Worm (Caenorhabditis elegans) whole organism, L3 larva: ENCODE measurements around the gene F49E12.10.

ENCODE experiments used
- ZK546.5 ChIP-seq: sonication (generic microtip); optimal IDR thresholded peaks from 2 replicates; lab custom pipeline; 2017; ENCODE audit warnings: missing biosample characterization, missing genetic modification characterization
- ama-1 ChIP-seq: fragments of 150-350 bp; optimal IDR thresholded peaks from 2 replicates; lab custom pipeline; 2018
- ceh-16 ChIP-seq: sonication (generic microtip); optimal IDR thresholded peaks from 2 replicates; lab custom pipeline; 2017; ENCODE audit warnings: missing biosample characterization, missing genetic modification characterization
- ceh-28 ChIP-seq: fragments of 150-350 bp; optimal IDR thresholded peaks from 2 replicates; lab custom pipeline; 2014; ENCODE audit warnings: missing biosample characterization, missing genetic modification reagents, missing genetic modification characterization
- ceh-82 ChIP-seq: fragments of 150-350 bp; optimal IDR thresholded peaks from 2 replicates; lab custom pipeline; 2014; ENCODE audit warnings: missing biosample characterization, missing genetic modification characterization
- ceh-9 ChIP-seq: sonication (generic microtip); optimal IDR thresholded peaks from 2 replicates; lab custom pipeline; 2018; ENCODE audit warnings: missing biosample characterization, missing genetic modification characterization
- daf-12 ChIP-seq: fragments of 150-350 bp; optimal IDR thresholded peaks from 2 replicates; lab custom pipeline; 2014; ENCODE audit warnings: missing biosample characterization, missing genetic modification reagents, missing genetic modification characterization
- elt-2 ChIP-seq: sonication (generic microtip); optimal IDR thresholded peaks from 2 replicates; lab custom pipeline; 2016; ENCODE audit warnings: missing genetic modification reagents, mild to moderate bottlenecking, missing genetic modification characterization, missing compliant biosample characterization
- elt-3 ChIP-seq, 3 experiments: fragments of 150-350 bp in 1 of 3; sonication (generic microtip) in 2 of 3; optimal IDR thresholded peaks; 2 replicates in 2 of 3; 4 replicates in 1 of 3; lab custom pipeline; 2014 to 2017; ENCODE audit warnings: missing biosample characterization in 3 of 3, missing genetic modification characterization in 3 of 3
- eor-1 ChIP-seq, 2 experiments: fragments of 150-350 bp; optimal IDR thresholded peaks; 2 replicates each; lab custom pipeline; 2014 to 2018; ENCODE audit warnings: missing biosample characterization in 2 of 2, missing genetic modification characterization in 2 of 2
- fkh-10 ChIP-seq: sonication (generic microtip); optimal IDR thresholded peaks from 2 replicates; lab custom pipeline; 2017; ENCODE audit warnings: missing biosample characterization, missing genetic modification reagents, missing genetic modification characterization
- hmg-11 ChIP-seq: sonication (generic microtip); optimal IDR thresholded peaks from 2 replicates; lab custom pipeline; 2016; ENCODE audit warnings: missing genetic modification characterization, missing compliant biosample characterization
- jun-1 ChIP-seq: fragments of 150-350 bp; optimal IDR thresholded peaks from 2 replicates; lab custom pipeline; 2014; ENCODE audit warnings: missing biosample characterization, missing genetic modification reagents, missing genetic modification characterization
- lin-15B ChIP-seq: fragments of 150-350 bp; optimal IDR thresholded peaks from 2 replicates; lab custom pipeline; 2014; ENCODE audit warnings: missing biosample characterization, missing genetic modification characterization
- lin-39 ChIP-seq: fragments of 150-350 bp; optimal IDR thresholded peaks from 2 replicates; lab custom pipeline; 2018; ENCODE audit warnings: missing biosample characterization, missing genetic modification reagents, missing genetic modification characterization
- lsy-12 ChIP-seq: sonication (generic microtip); optimal IDR thresholded peaks from 2 replicates; lab custom pipeline; 2016; ENCODE audit warnings: mild to moderate bottlenecking, missing genetic modification characterization, missing compliant biosample characterization
- mdl-1 ChIP-seq: fragments of 150-350 bp; optimal IDR thresholded peaks from 2 replicates; lab custom pipeline; 2014; ENCODE audit warnings: missing biosample characterization, missing genetic modification characterization
- mml-1 ChIP-seq: fragments of 150-350 bp; sonication (generic microtip); optimal IDR thresholded peaks from 3 replicates; lab custom pipeline; 2014; ENCODE audit warnings: missing biosample characterization, missing genetic modification characterization
- nhr-11 ChIP-seq: fragments of 150-350 bp; optimal IDR thresholded peaks from 2 replicates; lab custom pipeline; 2014; ENCODE audit warnings: missing biosample characterization, missing genetic modification characterization
- nhr-12 ChIP-seq: fragments of 150-350 bp; optimal IDR thresholded peaks from 2 replicates; lab custom pipeline; 2014; ENCODE audit warnings: missing biosample characterization, missing genetic modification characterization
- nhr-25 ChIP-seq: sonication (generic microtip); optimal IDR thresholded peaks from 2 replicates; lab custom pipeline; 2017; ENCODE audit warnings: missing biosample characterization, missing genetic modification characterization
- nhr-28 ChIP-seq: fragments of 150-350 bp; optimal IDR thresholded peaks from 2 replicates; lab custom pipeline; 2014; ENCODE audit warnings: missing biosample characterization, missing genetic modification characterization
- nhr-43 ChIP-seq: sonication (generic microtip); optimal IDR thresholded peaks from 2 replicates; lab custom pipeline; 2016; ENCODE audit warnings: mild to moderate bottlenecking, missing genetic modification characterization, missing compliant biosample characterization; ENCODE audit not compliant: poor library complexity, severe bottlenecking
- nhr-77 ChIP-seq: fragments of 150-350 bp; optimal IDR thresholded peaks from 2 replicates; lab custom pipeline; 2014; ENCODE audit warnings: missing biosample characterization, missing genetic modification characterization
- pqm-1 ChIP-seq: fragments of 150-350 bp; optimal IDR thresholded peaks from 2 replicates; lab custom pipeline; 2017; ENCODE audit warnings: missing biosample characterization, missing genetic modification characterization, inconsistent platforms
- snpc-4 ChIP-seq: fragments of 150-350 bp; optimal IDR thresholded peaks from 2 replicates; lab custom pipeline; 2014; ENCODE audit warnings: missing biosample characterization, missing genetic modification characterization
- tbx-2 ChIP-seq: sonication (generic microtip); optimal IDR thresholded peaks from 2 replicates; lab custom pipeline; 2016; ENCODE audit warnings: mild to moderate bottlenecking, missing genetic modification characterization, missing compliant biosample characterization
- unc-39 ChIP-seq: sonication (generic microtip); optimal IDR thresholded peaks from 4 replicates; lab custom pipeline; 2017; ENCODE audit warnings: missing biosample characterization, missing genetic modification characterization
- unc-62 ChIP-seq: fragments of 150-350 bp; sonication (generic microtip); optimal IDR thresholded peaks from 4 replicates; lab custom pipeline; 2014; ENCODE audit warnings: missing biosample characterization, missing genetic modification reagents, missing genetic modification characterization
- zag-1 ChIP-seq: fragments of 150-350 bp; optimal IDR thresholded peaks from 2 replicates; lab custom pipeline; 2014; ENCODE audit warnings: missing biosample characterization, missing genetic modification characterization
- ztf-11 ChIP-seq: fragments of 150-350 bp; optimal IDR thresholded peaks from 2 replicates; lab custom pipeline; 2014; ENCODE audit warnings: missing biosample characterization, missing genetic modification characterization
- ztf-4 ChIP-seq: fragments of 150-350 bp; optimal IDR thresholded peaks from 2 replicates; lab custom pipeline; 2014; ENCODE audit warnings: missing biosample characterization, missing genetic modification characterization

Gene F49E12.10

DNA sequence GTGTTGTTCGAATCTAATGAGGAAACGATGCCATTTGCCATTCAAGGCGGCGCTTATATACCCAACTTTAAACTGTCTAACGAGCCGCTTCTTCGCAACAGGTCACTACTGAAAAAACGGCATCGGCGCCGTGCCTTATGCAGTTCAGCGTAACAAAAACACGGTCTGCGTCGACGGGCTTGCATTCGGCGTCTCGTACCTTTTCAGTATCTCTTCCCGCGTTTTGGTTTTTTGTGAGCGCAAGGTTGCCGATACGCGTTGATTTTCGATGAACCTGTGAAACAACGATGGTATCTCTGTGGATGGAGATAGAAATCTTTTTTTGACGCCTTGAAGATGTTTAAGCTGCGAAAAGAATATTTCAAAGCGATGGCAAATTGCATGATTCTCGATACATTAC lies 31.5 kb upstream of the F49E12.10 start, which contains the start of gene col-77:
Gene col-77 (minus strand): TSS at position 32 of the 400 bp plus-strand sequence.
- no peak for TF ChIP-seq unc-39 (tag; lab: Kevin White, UChicago)
- TF ChIP-seq nhr-28 (tag; lab: Kevin White, UChicago): no peak
- TF ChIP-seq nhr-25: peak; percentile 56

DNA sequence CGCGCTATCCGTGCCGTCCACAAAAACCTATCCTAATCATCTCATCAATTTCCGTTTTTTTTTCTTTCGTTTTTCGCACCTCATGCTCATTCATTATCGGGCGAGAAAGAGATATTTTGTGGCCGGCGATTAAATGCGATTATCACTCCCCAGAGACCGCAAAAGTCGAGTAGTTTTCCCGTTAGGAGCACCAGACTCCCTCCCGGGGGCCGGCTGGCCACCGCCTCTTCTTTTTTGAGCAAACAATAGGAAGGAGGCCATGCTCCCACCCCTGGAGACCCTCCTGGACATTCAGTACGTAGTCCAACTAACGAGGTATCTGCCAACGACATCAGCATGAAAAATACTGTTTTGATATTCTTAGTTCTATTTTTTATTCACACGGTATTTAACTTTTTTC lies 30.4 kb upstream of the F49E12.10 start, which contains the start of gene M195.2:
Gene M195.2 (plus strand): TSS at position 301 of the 400 bp plus-strand sequence.
- TF ChIP-seq elt-3 (tag; optimal IDR thresholded peaks at IDR 0.05; lab: Kevin White, UChicago) (no peak), jun-1 (no peak), nhr-77 (tag; lab: Kevin White, UChicago) (no peak), mdl-1 (no peak), ceh-28 (tag; lab: Kevin White, UChicago) (no peak), elt-2 (tag; lab: Kevin White, UChicago) (no peak), lsy-12 (tag; lab: Kevin White, UChicago) (no peak), hmg-11 (tag; lab: Kevin White, UChicago) (no peak), ztf-11 (tag; lab: Kevin White, UChicago) (no peak), ama-1 (no peak), nhr-12 (tag; lab: Kevin White, UChicago) (no peak), nhr-11 (tag; lab: Kevin White, UChicago) (no peak), snpc-4 (tag; lab: Kevin White, UChicago) (no peak), pqm-1 (no peak), tbx-2 (tag; lab: Kevin White, UChicago) (no peak), lin-15B (tag; lab: Kevin White, UChicago) (no peak)

ce11 chrII:8369059-8369458 lies 21.8 kb upstream of the F49E12.10 start, which contains the start of gene amt-3:
Gene amt-3, minus strand, starts transcription at chrII:8369159.
- TF ChIP-seq ama-1 (no peak), unc-62 (GFP tag; lab: Kevin White, UChicago) (no peak), lin-15B (tag; lab: Kevin White, UChicago) (no peak), ceh-16 (tag; lab: Kevin White, UChicago) (no peak), pqm-1 (no peak), ceh-82 (no peak), eor-1 (tag; optimal IDR thresholded peaks at IDR 0.05; lab: Kevin White, UChicago) (no peak)

ce11 chrII:8370194-8370593 lies 20.7 kb upstream of the F49E12.10 start:
- TF ChIP-seq fkh-10 (GFP tag; lab: Kevin White, UChicago) (peak; percentile 89), nhr-43 (no peak)

DNA sequence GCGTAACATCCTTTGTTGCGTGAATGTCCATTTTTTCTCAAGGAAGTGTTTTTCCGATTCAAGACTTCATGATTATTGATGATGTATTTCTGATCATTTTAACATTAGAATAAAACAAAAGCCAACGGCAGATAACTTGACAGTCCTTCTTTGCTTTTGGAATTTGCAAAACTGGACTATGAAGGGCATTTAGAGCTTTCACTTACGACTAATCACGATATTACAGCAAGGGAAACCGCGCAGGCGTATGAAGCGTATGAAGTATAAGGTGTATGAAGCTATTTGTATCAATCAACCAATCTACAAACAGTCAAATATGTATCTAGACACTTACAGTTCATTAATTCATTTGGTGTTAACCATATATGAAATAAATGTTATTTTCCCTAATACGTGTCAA lies 13.1 kb upstream of the F49E12.10 start:
- no peak for TF ChIP-seq ceh-9 (tag; lab: Kevin White, UChicago)
- no peak for TF ChIP-seq nhr-12 (tag; lab: Kevin White, UChicago)
- TF ChIP-seq nhr-25: peak; percentile 21
- TF ChIP-seq, all 47 proteins: peak for 1

DNA sequence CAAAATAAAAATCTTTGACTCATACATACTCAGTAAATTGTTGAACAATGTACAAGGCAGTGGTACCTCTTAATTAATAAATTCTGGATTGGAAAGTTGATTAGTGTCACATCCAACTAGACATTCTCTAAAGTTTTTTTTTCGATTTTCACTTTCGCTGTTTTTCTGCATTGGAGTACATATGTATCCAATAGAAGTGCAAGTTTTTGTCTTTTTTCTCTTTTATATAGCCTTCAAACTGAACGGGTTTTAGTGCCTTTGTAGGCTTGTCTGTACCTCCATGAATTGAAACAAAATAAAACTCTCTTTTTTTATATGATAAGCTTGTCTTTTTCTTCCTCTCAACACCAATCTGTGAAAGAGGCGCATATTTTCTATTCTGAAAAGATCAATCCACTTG lies 10.7 kb upstream of the F49E12.10 start:
- TF ChIP-seq nhr-28 (tag; lab: Kevin White, UChicago) (no peak), ceh-16 (tag; lab: Kevin White, UChicago) (no peak), nhr-25 (peak; percentile 55), ztf-11 (tag; lab: Kevin White, UChicago) (no peak), mdl-1 (no peak), mml-1 (no peak), ZK546.5 (tag; lab: Kevin White, UChicago) (no peak), zag-1 (tag; lab: Kevin White, UChicago) (no peak)

DNA sequence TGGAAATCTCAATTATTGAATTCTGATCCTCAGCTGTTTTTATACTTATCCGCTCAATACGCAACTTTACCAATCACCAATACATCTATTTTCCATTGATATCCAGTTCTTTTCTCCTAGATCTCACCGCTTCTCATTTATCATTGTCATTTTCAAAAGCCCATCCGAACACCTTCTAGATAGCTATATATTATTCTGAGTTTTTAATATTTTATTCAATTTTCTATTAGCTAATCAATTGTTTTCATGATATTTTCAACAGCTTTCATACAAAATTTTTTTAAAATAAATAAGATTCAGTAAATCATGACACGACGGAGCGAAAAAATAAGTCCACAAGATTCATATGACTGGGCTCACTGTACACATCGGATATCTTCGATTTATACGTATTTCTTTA lies 9.7 kb upstream of the F49E12.10 start, which contains the start of gene F49E12.12:
Gene F49E12.12 (plus strand): TSS at position 301 of the 400 bp plus-strand sequence.
- TF ChIP-seq nhr-11 (tag; lab: Kevin White, UChicago) (no peak), snpc-4 (tag; lab: Kevin White, UChicago) (no peak), daf-12 (tag; lab: Kevin White, UChicago) (no peak), tbx-2 (tag; lab: Kevin White, UChicago) (no peak), ceh-82 (no peak), lin-39 (tag; lab: Kevin White, UChicago) (no peak), ztf-4 (tag; lab: Kevin White, UChicago) (no peak), lin-15B (tag; lab: Kevin White, UChicago) (no peak)
